Worm (Caenorhabditis elegans) whole organism, young adult: ENCODE measurements around the gene rfth-1.

Source experiments
- B0019.2 ChIP-seq: fragments of 200-800 bp; sonication (Bioruptor generic); conservative IDR thresholded peaks from 2 replicates; pipeline ENCODE4 v1.3.6; 2022; ENCODE audit warnings: missing genetic modification reagents, missing genetic modification characterization, missing compliant biosample characterization
- B0035.1 ChIP-seq: sonication (generic microtip); optimal IDR thresholded peaks from 2 replicates; lab custom pipeline; 2016; ENCODE audit warnings: missing genetic modification characterization, mild to moderate bottlenecking, missing compliant biosample characterization, missing genotype, missing genetic modification reagents
- B0261.1 ChIP-seq: sonication (generic microtip); optimal IDR thresholded peaks from 2 replicates; lab custom pipeline; 2016; ENCODE audit warnings: mild to moderate bottlenecking, missing genetic modification characterization, moderate library complexity, missing compliant biosample characterization
- F57A8.1 ChIP-seq: fragments of 200-800 bp; sonication (Bioruptor generic); optimal IDR thresholded peaks from 2 replicates; lab custom pipeline; 2018; ENCODE audit warnings: mild to moderate bottlenecking, missing genetic modification characterization, moderate library complexity, missing compliant biosample characterization
- K12H6.12 ChIP-seq: fragments of 200-800 bp; sonication (Bioruptor generic); optimal IDR thresholded peaks from 2 replicates; lab custom pipeline; 2018; ENCODE audit warnings: mild to moderate bottlenecking, missing genetic modification characterization, missing compliant biosample characterization
- Y53G8AR.9 ChIP-seq: fragments of 200-800 bp; sonication (Bioruptor generic); conservative IDR thresholded peaks from 2 replicates; pipeline ENCODE4 v1.3.6; 2022; ENCODE audit warnings: missing genetic modification reagents, missing genetic modification characterization, missing compliant biosample characterization
- Y67H2A.10 ChIP-seq: fragments of 200-800 bp; sonication (Bioruptor generic); conservative IDR thresholded peaks from 2 replicates; pipeline ENCODE4 v1.3.6; 2022; ENCODE audit warnings: missing genetic modification reagents, missing genetic modification characterization, missing compliant biosample characterization
- Y79H2A.3 ChIP-seq: fragments of 200-800 bp; sonication (Bioruptor generic); conservative IDR thresholded peaks from 2 replicates; pipeline ENCODE4 v1.3.6; 2022; ENCODE audit warnings: missing genetic modification reagents, missing genetic modification characterization, missing compliant biosample characterization
- aptf-2 ChIP-seq: fragments of 200-800 bp; sonication (Bioruptor generic); conservative IDR thresholded peaks from 2 replicates; pipeline ENCODE4 v1.3.6; 2022; ENCODE audit warnings: missing genetic modification reagents, missing genetic modification characterization, missing compliant biosample characterization
- ccch-3 ChIP-seq: fragments of 200-800 bp; sonication (Bioruptor generic); optimal IDR thresholded peaks from 2 replicates; lab custom pipeline; 2018; ENCODE audit warnings: mild to moderate bottlenecking, missing genetic modification characterization, missing compliant biosample characterization
- ceh-100 ChIP-seq: fragments of 200-800 bp; sonication (Bioruptor generic); IDR thresholded peaks from 2 replicates; pipeline ENCODE4 v1.3.6; 2022; ENCODE audit warnings: missing genetic modification reagents, missing genetic modification characterization, missing compliant biosample characterization
- ceh-27 ChIP-seq: fragments of 200-800 bp; sonication (Bioruptor generic); optimal IDR thresholded peaks from 2 replicates; lab custom pipeline; 2018; ENCODE audit warnings: mild to moderate bottlenecking, missing genetic modification characterization, moderate library complexity, missing compliant biosample characterization
- ceh-79 ChIP-seq: sonication (generic microtip); optimal IDR thresholded peaks from 2 replicates; lab custom pipeline; 2017; ENCODE audit warnings: mild to moderate bottlenecking, missing genetic modification characterization, missing compliant biosample characterization
- ceh-91 ChIP-seq: fragments of 200-800 bp; sonication (Bioruptor generic); IDR thresholded peaks from 2 replicates; pipeline ENCODE4 v1.3.6; 2022; ENCODE audit warnings: missing genetic modification reagents, missing genetic modification characterization, missing compliant biosample characterization
- die-1 ChIP-seq: sonication (generic microtip); optimal IDR thresholded peaks from 2 replicates; lab custom pipeline; 2016; ENCODE audit warnings: missing genotype, mild to moderate bottlenecking, missing genetic modification characterization, missing compliant biosample characterization
- dox-1 ChIP-seq: fragments of 200-800 bp; sonication (Bioruptor generic); IDR thresholded peaks from 2 replicates; pipeline ENCODE4 v1.3.6; 2022; ENCODE audit warnings: missing genetic modification reagents, missing genetic modification characterization, missing compliant biosample characterization
- dpff-1 ChIP-seq: sonication (generic microtip); optimal IDR thresholded peaks from 2 replicates; lab custom pipeline; 2017; ENCODE audit warnings: mild to moderate bottlenecking, missing genetic modification characterization, missing compliant biosample characterization
- efl-1 ChIP-seq: fragments of 150-350 bp; optimal IDR thresholded peaks from 2 replicates; lab custom pipeline; 2014; ENCODE audit warnings: missing biosample characterization, missing genetic modification reagents, missing genetic modification characterization
- ekl-4 ChIP-seq: fragments of 200-800 bp; sonication (Bioruptor generic); IDR thresholded peaks from 2 replicates; pipeline ENCODE4 v1.3.6; 2022; ENCODE audit warnings: missing genetic modification reagents, missing genetic modification characterization, missing compliant biosample characterization
- ets-4 ChIP-seq: fragments of 200-800 bp; sonication (Bioruptor generic); optimal IDR thresholded peaks from 2 replicates; lab custom pipeline; 2018; ENCODE audit warnings: mild to moderate bottlenecking, missing genetic modification characterization, missing compliant biosample characterization
- gei-17 ChIP-seq: fragments of 200-800 bp; sonication (Bioruptor generic); optimal IDR thresholded peaks from 2 replicates; lab custom pipeline; 2018; ENCODE audit warnings: mild to moderate bottlenecking, missing genetic modification characterization, missing compliant biosample characterization
- hlh-12 ChIP-seq: sonication (generic microtip); optimal IDR thresholded peaks from 2 replicates; lab custom pipeline; 2016; ENCODE audit warnings: missing genetic modification characterization, missing compliant biosample characterization
- hmg-20 ChIP-seq: fragments of 200-800 bp; sonication (Bioruptor generic); IDR thresholded peaks from 2 replicates; pipeline ENCODE4 v1.3.6; 2022; ENCODE audit warnings: missing genetic modification reagents, missing genetic modification characterization, missing compliant biosample characterization
- lin-54 ChIP-seq: fragments of 200-800 bp; sonication (Bioruptor generic); optimal IDR thresholded peaks from 2 replicates; lab custom pipeline; 2018; ENCODE audit warnings: mild to moderate bottlenecking, missing genetic modification characterization, missing compliant biosample characterization
- lsy-27 ChIP-seq: sonication (generic microtip); optimal IDR thresholded peaks from 2 replicates; lab custom pipeline; 2017; ENCODE audit warnings: missing genetic modification characterization, mild to moderate bottlenecking, missing compliant biosample characterization, antibody characterized with exemption, missing genotype, borderline replicate concordance; ENCODE audit not compliant: insufficient read depth
- madf-10 ChIP-seq: sonication (generic microtip); optimal IDR thresholded peaks from 2 replicates; lab custom pipeline; 2016; ENCODE audit warnings: mild to moderate bottlenecking, missing genetic modification characterization, missing compliant biosample characterization
- madf-3 ChIP-seq: fragments of 200-800 bp; sonication (Bioruptor generic); IDR thresholded peaks from 2 replicates; pipeline ENCODE4 v1.3.6; 2022; ENCODE audit warnings: missing genetic modification reagents, missing genetic modification characterization, missing compliant biosample characterization
- madf-8 ChIP-seq: fragments of 200-800 bp; sonication (Bioruptor generic); conservative IDR thresholded peaks from 2 replicates; pipeline ENCODE4 v1.3.6; 2022; ENCODE audit warnings: missing genetic modification reagents, missing genetic modification characterization, missing compliant biosample characterization
- mcd-1 ChIP-seq: fragments of 200-800 bp; sonication (Bioruptor generic); IDR thresholded peaks from 2 replicates; pipeline ENCODE4 v1.3.6; 2022; ENCODE audit warnings: missing genetic modification reagents, missing genetic modification characterization, missing compliant biosample characterization
- mel-28 ChIP-seq: sonication (generic microtip); optimal IDR thresholded peaks from 2 replicates; lab custom pipeline; 2016; ENCODE audit warnings: borderline replicate concordance, mild to moderate bottlenecking, missing genetic modification characterization, missing compliant biosample characterization
- mes-4 ChIP-seq: sonication (generic microtip); optimal IDR thresholded peaks from 2 replicates; lab custom pipeline; 2016; ENCODE audit warnings: missing genotype, missing genetic modification characterization, missing compliant biosample characterization
- nfya-2 ChIP-seq: fragments of 200-800 bp; sonication (Bioruptor generic); IDR thresholded peaks from 2 replicates; pipeline ENCODE4 v1.3.6; 2022; ENCODE audit warnings: missing genetic modification reagents, missing genetic modification characterization, missing compliant biosample characterization
- nhr-80 ChIP-seq: sonication (generic microtip); optimal IDR thresholded peaks from 2 replicates; lab custom pipeline; 2016; ENCODE audit warnings: missing genetic modification characterization, missing compliant biosample characterization
- pbrm-1 ChIP-seq: fragments of 200-800 bp; sonication (Bioruptor generic); IDR thresholded peaks from 2 replicates; pipeline ENCODE4 v1.3.6; 2022; ENCODE audit warnings: missing genetic modification reagents, missing genetic modification characterization, missing compliant biosample characterization
- repo-1 ChIP-seq: sonication (generic microtip); optimal IDR thresholded peaks from 2 replicates; lab custom pipeline; 2017; ENCODE audit warnings: mild to moderate bottlenecking, missing genetic modification characterization, missing compliant biosample characterization
- rpc-1 ChIP-seq, 2 experiments: fragments of 150-350 bp in 1 of 2; sonication (generic microtip) in 1 of 2; optimal IDR thresholded peaks; 2 replicates each; lab custom pipeline; 2014 to 2018; ENCODE audit warnings: missing biosample characterization in 1 of 2, missing genetic modification characterization in 1 of 2, missing genetic modification reagents in 1 of 2, missing genotype in 1 of 2
- sdz-38 ChIP-seq: sonication (generic microtip); optimal IDR thresholded peaks from 2 replicates; lab custom pipeline; 2016; ENCODE audit warnings: missing genotype, missing genetic modification characterization, missing compliant biosample characterization
- snpc-1.3 ChIP-seq: sonication (generic microtip); optimal IDR thresholded peaks from 2 replicates; lab custom pipeline; 2017; ENCODE audit warnings: missing genetic modification characterization, mild to moderate bottlenecking, missing compliant biosample characterization, antibody characterized with exemption, moderate library complexity, missing genotype, missing genetic modification reagents; ENCODE audit not compliant: insufficient read depth
- snpc-3.4 ChIP-seq: sonication (generic microtip); optimal IDR thresholded peaks from 2 replicates; lab custom pipeline; 2017; ENCODE audit warnings: missing genetic modification characterization, mild to moderate bottlenecking, missing compliant biosample characterization, antibody characterized with exemption, moderate library complexity, missing genotype, missing genetic modification reagents
- snpc-4 ChIP-seq, 5 experiments: fragments of 150-350 bp in 1 of 5; sonication (generic microtip) in 4 of 5; optimal IDR thresholded peaks; 2 replicates each; lab custom pipeline; 2014 to 2018; ENCODE audit warnings: missing genetic modification characterization in 5 of 5, missing biosample characterization in 3 of 5, antibody characterized with exemption in 2 of 5, mild to moderate bottlenecking in 2 of 5, missing compliant biosample characterization in 2 of 5, missing genotype in 2 of 5, moderate library complexity in 2 of 5, missing genetic modification reagents in 1 of 5
- tbp1 ChIP-seq: fragments of 200-800 bp; sonication (Bioruptor generic); optimal IDR thresholded peaks from 2 replicates; lab custom pipeline; 2018; ENCODE audit warnings: mild to moderate bottlenecking, missing genetic modification characterization, missing compliant biosample characterization
- unc-130 ChIP-seq: sonication (generic microtip); optimal IDR thresholded peaks from 2 replicates; lab custom pipeline; 2016; ENCODE audit warnings: missing genetic modification reagents, missing genetic modification characterization, missing compliant biosample characterization
- unc-62 ChIP-seq: fragments of 150-350 bp; optimal IDR thresholded peaks from 2 replicates; lab custom pipeline; 2014; ENCODE audit warnings: missing biosample characterization, missing genetic modification reagents, missing genetic modification characterization
- zfh-2 ChIP-seq: fragments of 200-800 bp; sonication (Bioruptor generic); conservative IDR thresholded peaks from 2 replicates; pipeline ENCODE4 v1.3.6; 2022; ENCODE audit warnings: missing genetic modification reagents, missing genetic modification characterization, missing compliant biosample characterization
- zim-3 ChIP-seq: sonication (generic microtip); optimal IDR thresholded peaks from 2 replicates; lab custom pipeline; 2017; ENCODE audit warnings: mild to moderate bottlenecking, missing genetic modification characterization, moderate library complexity, missing compliant biosample characterization
- ztf-28 ChIP-seq: fragments of 200-800 bp; sonication (Bioruptor generic); IDR thresholded peaks from 2 replicates; pipeline ENCODE4 v1.3.6; 2022; ENCODE audit warnings: missing genetic modification reagents, missing genetic modification characterization, missing compliant biosample characterization
- ztf-6 ChIP-seq: fragments of 200-800 bp; sonication (Bioruptor generic); IDR thresholded peaks from 2 replicates; pipeline ENCODE4 v1.3.6; 2022; ENCODE audit warnings: missing genetic modification reagents, missing genetic modification characterization, missing compliant biosample characterization

The rfth-1 gene

ce11 chrIV:4511259-4511890 is at the start of gene rfth-1, which contains the start of gene ZK180.8:
rfth-1 (minus strand) TSS chrIV:4511309.
ZK180.8 (minus strand) TSS chrIV:4511724.
- no peak for TF ChIP-seq sdz-38 (tag; lab: Kevin White, UChicago)
- no peak for TF ChIP-seq ztf-28 (GFP tag; lab: Robert Waterston, UW)
- no peak for TF ChIP-seq zim-3 (tag; lab: Kevin White, UChicago)
- TF ChIP-seq pbrm-1 = 0 out of 2 replicates have a peak, but pooled peaks have one; percentile 29
- no peak for TF ChIP-seq B0035.1 (tag; lab: Kevin White, UChicago)
- TF ChIP-seq mcd-1 (GFP tag; lab: Robert Waterston, UW) = peak; percentile 21; the same call in 1 of the 2 replicates
- no peak for TF ChIP-seq ztf-6
- no peak for TF ChIP-seq hlh-12 (tag; lab: Kevin White, UChicago)
- TF ChIP-seq unc-130 (GFP tag; lab: Kevin White, UChicago) = no peak
- TF ChIP-seq hmg-20 (GFP tag; lab: Robert Waterston, UW) = no peak
- TF ChIP-seq snpc-3.4 (tag; lab: Kevin White, UChicago) = no peak
- no peak for TF ChIP-seq F57A8.1 (GFP tag; lab: Kevin White, UChicago)
- TF ChIP-seq ekl-4 (GFP tag; lab: Robert Waterston, UW) = no peak
- no peak for TF ChIP-seq die-1 (tag; lab: Kevin White, UChicago)
- no peak for TF ChIP-seq lin-54
- TF ChIP-seq dox-1 (GFP tag; lab: Robert Waterston, UW) = no peak
- TF ChIP-seq dpff-1 (tag; lab: Kevin White, UChicago) = no peak
- TF ChIP-seq Y67H2A.10 (GFP tag; lab: Robert Waterston, UW) = no peak
- no peak for TF ChIP-seq aptf-2 (GFP tag; lab: Robert Waterston, UW)
- no peak for TF ChIP-seq mes-4 (tag; lab: Kevin White, UChicago)
- TF ChIP-seq lsy-27 = no peak
- no peak for TF ChIP-seq snpc-4 (GFP tag; optimal IDR thresholded peaks at IDR 0.05; lab: Kevin White, UChicago)
- TF ChIP-seq snpc-4 (tag; optimal IDR thresholded peaks at IDR 0.05; lab: Kevin White, UChicago) = no peak
- TF ChIP-seq ccch-3 = no peak
- TF ChIP-seq madf-10 (tag; lab: Kevin White, UChicago) = no peak
- no peak for TF ChIP-seq ceh-100 (GFP tag; lab: Robert Waterston, UW)
- TF ChIP-seq zfh-2 (GFP tag; lab: Robert Waterston, UW) = no peak
- TF ChIP-seq nfya-2 (GFP tag; lab: Robert Waterston, UW) = no peak
- TF ChIP-seq gei-17 = peak; percentile 10
- TF ChIP-seq unc-62 (GFP tag; lab: Kevin White, UChicago) = no peak
- no peak for TF ChIP-seq madf-3 (GFP tag; lab: Robert Waterston, UW)
- peak; percentile 61 for TF ChIP-seq repo-1 (tag; lab: Kevin White, UChicago)
- TF ChIP-seq snpc-1.3 = no peak
- TF ChIP-seq B0261.1 (tag; lab: Kevin White, UChicago) = no peak
- no peak for TF ChIP-seq ceh-27 (GFP tag; lab: Kevin White, UChicago)
- TF ChIP-seq nhr-80 (tag; lab: Kevin White, UChicago) = peak; percentile 36
- no peak for TF ChIP-seq efl-1 (GFP tag; lab: Kevin White, UChicago)
- TF ChIP-seq ceh-79 (tag; lab: Kevin White, UChicago) = no peak
- no peak for TF ChIP-seq ets-4
- TF ChIP-seq Y53G8AR.9 = peak; percentile 62; the same call in 1 of the 2 replicates
- TF ChIP-seq tbp1 (GFP tag; lab: Kevin White, UChicago) = no peak
- no peak for TF ChIP-seq ceh-91 (GFP tag; lab: Robert Waterston, UW)
- no peak for TF ChIP-seq rpc-1 (optimal IDR thresholded peaks at IDR 0.05; lab: Kevin White, UChicago)
- no peak for TF ChIP-seq rpc-1 (tag; optimal IDR thresholded peaks at IDR 0.05; lab: Kevin White, UChicago)
- TF ChIP-seq Y79H2A.3 (GFP tag; lab: Robert Waterston, UW) = no peak
- no peak for TF ChIP-seq B0019.2
- no peak for TF ChIP-seq K12H6.12 (tag; lab: Kevin White, UChicago)
- no peak for TF ChIP-seq madf-8 (GFP tag; lab: Robert Waterston, UW)
- no peak for TF ChIP-seq mel-28 (tag; lab: Kevin White, UChicago)
